Fruit fly (Drosophila melanogaster) whole organism, embryonic: ENCODE results near the gene CG4709.

Source experiments
- CG1233 ChIP-seq: fragments of 200-800 bp; sonication (Bioruptor generic); optimal IDR thresholded peaks from 4 replicates; lab custom pipeline; 2018; ENCODE audit warnings: missing biosample characterization, mild to moderate bottlenecking, missing genetic modification characterization
- CG14667 ChIP-seq: fragments of 200-800 bp; sonication (Bioruptor generic); IDR thresholded peaks from 2 replicates; pipeline ENCODE4 v1.3.6; 2022; ENCODE audit warnings: missing biosample characterization, missing genetic modification characterization
- CG15269 ChIP-seq: fragments of 200-800 bp; sonication (Bioruptor generic); optimal IDR thresholded peaks from 2 replicates; lab custom pipeline; 2018; ENCODE audit warnings: missing biosample characterization, mild to moderate bottlenecking, missing genetic modification characterization, moderate library complexity
- CG30403 ChIP-seq: fragments of 200-800 bp; sonication (Bioruptor generic); optimal IDR thresholded peaks from 3 replicates; lab custom pipeline; 2016; ENCODE audit warnings: missing biosample characterization, missing genetic modification characterization
- CG31365 ChIP-seq: fragments of 200-800 bp; sonication (Bioruptor generic); optimal IDR thresholded peaks from 2 replicates; lab custom pipeline; 2018; ENCODE audit warnings: missing biosample characterization, mild to moderate bottlenecking, missing genetic modification characterization
- CG6654 ChIP-seq: fragments of 200-800 bp; sonication (Bioruptor generic); optimal IDR thresholded peaks from 2 replicates; lab custom pipeline; 2017; ENCODE audit warnings: missing biosample characterization, mild to moderate bottlenecking, missing genetic modification characterization
- CG7271 ChIP-seq: fragments of 200-800 bp; sonication (Bioruptor generic); optimal IDR thresholded peaks from 2 replicates; lab custom pipeline; 2018; ENCODE audit warnings: missing biosample characterization, mild to moderate bottlenecking, missing genetic modification characterization, moderate library complexity
- CG7963 ChIP-seq: fragments of 200-800 bp; sonication (Bioruptor generic); IDR thresholded peaks from 3 replicates; pipeline ENCODE4 v1.3.6; 2022; ENCODE audit warnings: missing biosample characterization, missing genetic modification characterization; ENCODE audit not compliant: partially characterized antibody
- CG8281 ChIP-seq: fragments of 200-800 bp; sonication (Bioruptor generic); optimal IDR thresholded peaks from 2 replicates; lab custom pipeline; 2018; ENCODE audit warnings: missing biosample characterization, mild to moderate bottlenecking, missing genetic modification characterization, moderate library complexity
- CG8478 ChIP-seq: fragments of >200 bp; optimal IDR thresholded peaks from 2 replicates; lab custom pipeline; 2018
- CG8765 ChIP-seq: fragments of 200-800 bp; sonication (Bioruptor generic); IDR thresholded peaks from 2 replicates; pipeline ENCODE4 v1.3.6; 2022; ENCODE audit warnings: missing biosample characterization, missing genetic modification characterization
- Eip74EF ChIP-seq, 2 experiments: fragments of 200-800 bp in 1 of 2; fragments of >200 bp in 1 of 2; sonication (Bioruptor generic) in 1 of 2; optimal IDR thresholded peaks; 2 replicates each; lab custom pipeline; 2017 to 2019; ENCODE audit warnings: missing biosample characterization in 2 of 2, missing genetic modification characterization in 2 of 2, mild to moderate bottlenecking in 1 of 2, moderate library complexity in 1 of 2
- Ets97D ChIP-seq: fragments of 200-800 bp; sonication (Bioruptor generic); optimal IDR thresholded peaks from 3 replicates; lab custom pipeline; 2016; ENCODE audit warnings: missing biosample characterization, missing genetic modification characterization
- HLH4C ChIP-seq: fragments of 200-800 bp; sonication (Bioruptor generic); IDR thresholded peaks from 3 replicates; pipeline ENCODE4 v1.3.6; 2022; ENCODE audit warnings: missing biosample characterization, missing genetic modification characterization; ENCODE audit not compliant: partially characterized antibody
- HmgD ChIP-seq: fragments of 200-800 bp; sonication (Bioruptor generic); optimal IDR thresholded peaks from 3 replicates; lab custom pipeline; 2016; ENCODE audit warnings: missing biosample characterization, missing genetic modification characterization
- HmgZ ChIP-seq: fragments of 200-800 bp; sonication (Bioruptor generic); optimal IDR thresholded peaks from 2 replicates; lab custom pipeline; 2018; ENCODE audit warnings: missing biosample characterization, mild to moderate bottlenecking, missing genetic modification characterization
- MTF-1 ChIP-seq: fragments of 200-800 bp; sonication (Bioruptor generic); optimal IDR thresholded peaks from 2 replicates; lab custom pipeline; 2018; ENCODE audit warnings: missing biosample characterization, mild to moderate bottlenecking, missing genetic modification characterization, borderline replicate concordance
- Meics ChIP-seq: fragments of 200-800 bp; sonication (Bioruptor generic); optimal IDR thresholded peaks from 2 replicates; lab custom pipeline; 2017; ENCODE audit warnings: missing biosample characterization, mild to moderate bottlenecking, missing genetic modification characterization
- Mes4 ChIP-seq: fragments of 200-800 bp; sonication (Bioruptor generic); optimal IDR thresholded peaks from 2 replicates; lab custom pipeline; 2016; ENCODE audit warnings: missing biosample characterization, missing genetic modification characterization
- Rfx ChIP-seq: fragments of 200-800 bp; sonication (Bioruptor generic); IDR thresholded peaks from 2 replicates; pipeline ENCODE4 v1.3.6; 2022; ENCODE audit warnings: missing biosample characterization, missing genetic modification characterization
- Stat92E ChIP-seq, 3 experiments: fragments of >200 bp in 2 of 3; fragments of 200-800 bp in 1 of 3; sonication (Bioruptor generic) in 1 of 3; optimal IDR thresholded peaks; 2 replicates each; lab custom pipeline; 2017 to 2019; ENCODE audit warnings: missing biosample characterization in 3 of 3, missing genetic modification characterization in 3 of 3, mild to moderate bottlenecking in 1 of 3, moderate library complexity in 1 of 3
- ac ChIP-seq: fragments of 200-800 bp; sonication (Bioruptor generic); optimal IDR thresholded peaks from 3 replicates; lab custom pipeline; 2017; ENCODE audit warnings: missing biosample characterization, mild to moderate bottlenecking, missing genetic modification characterization
- amos ChIP-seq: fragments of 200-800 bp; sonication (Bioruptor generic); IDR thresholded peaks from 2 replicates; pipeline ENCODE4 v1.3.6; 2022; ENCODE audit warnings: missing biosample characterization, missing genetic modification characterization; ENCODE audit not compliant: partially characterized antibody
- aop ChIP-seq: fragments of 200-800 bp; sonication (Bioruptor generic); IDR thresholded peaks from 2 replicates; pipeline ENCODE4 v1.3.6; 2022; ENCODE audit warnings: missing biosample characterization, missing genetic modification characterization
- bab2 ChIP-seq: fragments of 200-800 bp; sonication (Bioruptor generic); optimal IDR thresholded peaks from 2 replicates; lab custom pipeline; 2016; ENCODE audit warnings: missing biosample characterization, missing genetic modification characterization
- bbx ChIP-seq: fragments of 200-800 bp; sonication (Bioruptor generic); IDR thresholded peaks from 2 replicates; pipeline ENCODE4 v1.3.6; 2022; ENCODE audit warnings: missing biosample characterization, missing genetic modification characterization; ENCODE audit not compliant: partially characterized antibody
- ci ChIP-seq: fragments of 200-800 bp; sonication (Bioruptor generic); IDR thresholded peaks from 3 replicates; pipeline ENCODE4 v1.3.6; 2022; ENCODE audit warnings: missing biosample characterization, missing genetic modification characterization
- danr ChIP-seq: fragments of 200-800 bp; sonication (Bioruptor generic); IDR thresholded peaks from 2 replicates; pipeline ENCODE4 v1.3.6; 2022; ENCODE audit warnings: missing biosample characterization, missing genetic modification characterization
- en ChIP-seq: fragments of 200-800 bp; sonication (Bioruptor generic); optimal IDR thresholded peaks from 2 replicates; lab custom pipeline; 2016; ENCODE audit warnings: missing biosample characterization, missing genetic modification characterization
- eve ChIP-seq, 2 experiments: fragments of >200 bp; optimal IDR thresholded peaks; 2 replicates each; lab custom pipeline; 2017; ENCODE audit warnings: missing biosample characterization in 2 of 2, missing genetic modification characterization in 2 of 2
- ind ChIP-seq: fragments of 200-800 bp; sonication (Bioruptor generic); optimal IDR thresholded peaks from 3 replicates; lab custom pipeline; 2016; ENCODE audit warnings: missing biosample characterization, missing genetic modification characterization
- insv ChIP-seq, 2 experiments: fragments of 200-800 bp; sonication (Bioruptor generic); optimal IDR thresholded peaks; 3 replicates each; lab custom pipeline; 2016 to 2018; ENCODE audit warnings: missing biosample characterization in 2 of 2, missing genetic modification characterization in 2 of 2
- jing ChIP-seq: fragments of 200-800 bp; sonication (Bioruptor generic); optimal IDR thresholded peaks from 2 replicates; lab custom pipeline; 2018; ENCODE audit warnings: missing biosample characterization, mild to moderate bottlenecking, missing genetic modification characterization
- lbe ChIP-seq: fragments of 200-800 bp; sonication (Bioruptor generic); optimal IDR thresholded peaks from 2 replicates; lab custom pipeline; 2016; ENCODE audit warnings: missing biosample characterization, mild to moderate bottlenecking, missing genetic modification characterization
- p53 ChIP-seq: fragments of 200-800 bp; sonication (Bioruptor generic); optimal IDR thresholded peaks from 2 replicates; lab custom pipeline; 2016; ENCODE audit warnings: missing biosample characterization, missing genetic modification characterization
- peb ChIP-seq: fragments of 200-800 bp; sonication (Bioruptor generic); IDR thresholded peaks from 2 replicates; pipeline ENCODE4 v1.3.6; 2022; ENCODE audit warnings: missing biosample characterization, missing genetic modification characterization
- run ChIP-seq: fragments of 200-800 bp; sonication (Bioruptor generic); optimal IDR thresholded peaks from 3 replicates; lab custom pipeline; 2018; ENCODE audit warnings: missing biosample characterization, mild to moderate bottlenecking, missing genetic modification characterization
- schlank ChIP-seq: fragments of 200-800 bp; sonication (Bioruptor generic); optimal IDR thresholded peaks from 2 replicates; lab custom pipeline; 2018; ENCODE audit warnings: missing biosample characterization, mild to moderate bottlenecking, missing genetic modification characterization
- sna ChIP-seq: fragments of 200-800 bp; sonication (Bioruptor generic); IDR thresholded peaks from 2 replicates; pipeline ENCODE4 v1.3.6; 2022; ENCODE audit warnings: missing biosample characterization, missing genetic modification characterization; ENCODE audit not compliant: partially characterized antibody
- stwl ChIP-seq: fragments of 200-800 bp; sonication (Bioruptor generic); optimal IDR thresholded peaks from 3 replicates; lab custom pipeline; 2018; ENCODE audit warnings: missing biosample characterization, mild to moderate bottlenecking, missing genetic modification characterization, moderate library complexity
- sug ChIP-seq: fragments of 200-800 bp; optimal IDR thresholded peaks from 2 replicates; lab custom pipeline; 2019; ENCODE audit warnings: missing biosample characterization, mild to moderate bottlenecking, missing genetic modification characterization, moderate library complexity
- tgo ChIP-seq: fragments of 200-800 bp; sonication (Bioruptor generic); IDR thresholded peaks from 3 replicates; pipeline ENCODE4 v1.3.6; 2022; ENCODE audit warnings: missing biosample characterization, missing genetic modification characterization
- usp ChIP-seq: fragments of >200 bp; optimal IDR thresholded peaks from 2 replicates; lab custom pipeline; 2017; ENCODE audit warnings: missing biosample characterization, missing genetic modification characterization
- vnd ChIP-seq: fragments of 200-800 bp; sonication (Bioruptor generic); IDR thresholded peaks from 3 replicates; pipeline ENCODE4 v1.3.6; 2022; ENCODE audit warnings: missing biosample characterization, missing genetic modification characterization; ENCODE audit not compliant: partially characterized antibody
- zen ChIP-seq: fragments of 200-800 bp; sonication (Bioruptor generic); optimal IDR thresholded peaks from 3 replicates; lab custom pipeline; 2018; ENCODE audit warnings: missing biosample characterization, mild to moderate bottlenecking, missing genetic modification characterization, moderate library complexity

CG4709 gene

dm6 chr2L:9966983-9967737 is 13.0 kb downstream of the CG4709 start, which contains the start of the genes Dref and RpL13 (continued):
- TF ChIP-seq HmgD = peak; percentile 77
- TF ChIP-seq CG14667 (GFP tag; lab: Robert Waterston, UW) = peak; percentile 16; the same call in 1 of the 2 replicates
- peak; percentile 73 for TF ChIP-seq p53 (GFP tag; lab: Kevin White, UChicago)
- TF ChIP-seq run (tag; lab: Kevin White, UChicago) = peak; percentile 78
- no peak for TF ChIP-seq usp (GFP tag; lab: Kevin White, UChicago)
- peak; percentile 95 for TF ChIP-seq Mes4 (GFP tag; lab: Kevin White, UChicago)
- peak; percentile 70 for TF ChIP-seq CG8281 (tag; lab: Kevin White, UChicago)
- TF ChIP-seq schlank = peak; percentile 95
- peak; percentile 86 for TF ChIP-seq en (GFP tag; lab: Kevin White, UChicago)
- peak; percentile 94 for TF ChIP-seq Meics (GFP tag; lab: Kevin White, UChicago)
- TF ChIP-seq HLH4C (GFP tag; lab: Robert Waterston, UW) = peak; percentile 90; the same call in 2 of the 3 replicates
- peak; percentile 72 for TF ChIP-seq tgo (GFP tag; lab: Robert Waterston, UW)
- no peak for TF ChIP-seq CG8478 (lab: Kevin White, UChicago)
- TF ChIP-seq Ets97D (GFP tag; lab: Kevin White, UChicago) = peak; percentile 99
- TF ChIP-seq HmgZ (tag; lab: Kevin White, UChicago) = peak; percentile 93
- TF ChIP-seq CG1233 (GFP tag; lab: Kevin White, UChicago) = peak; percentile 93
- TF ChIP-seq CG15269 (tag; lab: Kevin White, UChicago) = peak; percentile 87
- TF ChIP-seq MTF-1 (GFP tag; lab: Kevin White, UChicago) = peak; percentile 96
- TF ChIP-seq ac = peak; percentile 73
- TF ChIP-seq eve (GFP tag; optimal IDR thresholded peaks at IDR 0.05; lab: Kevin White, UChicago) = no peak
- TF ChIP-seq bab2 = peak; percentile 69
- TF ChIP-seq CG7271 (tag; lab: Kevin White, UChicago) = peak; percentile 93
- TF ChIP-seq bbx (GFP tag; lab: Robert Waterston, UW) = peak; percentile 68
- peak; percentile 81 for TF ChIP-seq vnd (GFP tag; lab: Robert Waterston, UW)
- peak; percentile 98 for TF ChIP-seq ci (GFP tag; lab: Robert Waterston, UW)
- TF ChIP-seq stwl (tag; lab: Kevin White, UChicago) = peak; percentile 76
- TF ChIP-seq Eip74EF (GFP tag; optimal IDR thresholded peaks at IDR 0.05; lab: Kevin White, UChicago) = peak in 1 of 2 experiments; percentile 84
- TF ChIP-seq lbe (GFP tag; lab: Kevin White, UChicago) = peak; percentile 78
- peak; percentile 67 for TF ChIP-seq zen (tag; lab: Kevin White, UChicago)
- no peak for TF ChIP-seq danr
- TF ChIP-seq amos = peak; percentile 72
- TF ChIP-seq CG31365 (tag; lab: Kevin White, UChicago) = peak; percentile 85
- TF ChIP-seq Stat92E (GFP tag; optimal IDR thresholded peaks at IDR 0.05; lab: Kevin White, UChicago) = peak in 1 of 3 experiments; percentile 80
- TF ChIP-seq ind (GFP tag; lab: Kevin White, UChicago) = peak; percentile 69
- no peak for TF ChIP-seq jing (GFP tag; lab: Kevin White, UChicago)
- peak; percentile 90 for TF ChIP-seq sug
- peak in 1 of 2 experiments; percentile 79 for TF ChIP-seq insv (GFP tag; optimal IDR thresholded peaks at IDR 0.05; lab: Kevin White, UChicago)
- peak; percentile 88 for TF ChIP-seq Rfx
- peak; percentile 86 for TF ChIP-seq sna (GFP tag; lab: Robert Waterston, UW)
- peak; percentile 61; the same call in 1 of the 2 replicates for TF ChIP-seq CG8765 (GFP tag; lab: Robert Waterston, UW)
- peak; percentile 80 for TF ChIP-seq CG30403 (GFP tag; lab: Kevin White, UChicago)
- peak; percentile 66; the same call in 1 of the 3 replicates for TF ChIP-seq CG7963
- TF ChIP-seq CG6654 (GFP tag; lab: Kevin White, UChicago) = peak; percentile 64
- peak; percentile 50; the same call in 1 of the 2 replicates for TF ChIP-seq peb
- no peak for TF ChIP-seq aop (GFP tag; lab: Robert Waterston, UW)
- TF ChIP-seq, all 482 proteins: peak for 429
